Fruit fly (Drosophila melanogaster) whole organism, adult: ENCODE results near the gene Fum2.

Experiments used
- CG11617 ChIP-seq: fragments of 200-800 bp; sonication (Bioruptor generic); optimal IDR thresholded peaks from 2 replicates; lab custom pipeline; 2017; ENCODE audit warnings: mild to moderate bottlenecking, missing biosample characterization, missing genetic modification reagents, missing genetic modification characterization
- CG12768 ChIP-seq: fragments of 200-800 bp; sonication (Bioruptor generic); optimal IDR thresholded peaks from 2 replicates; lab custom pipeline; 2017; ENCODE audit warnings: missing biosample characterization, missing genetic modification characterization, mild to moderate bottlenecking, moderate library complexity, missing genetic modification reagents
- CG14711 ChIP-seq: fragments of 200-800 bp; sonication (Bioruptor generic); optimal IDR thresholded peaks from 2 replicates; lab custom pipeline; 2018; ENCODE audit warnings: missing biosample characterization, mild to moderate bottlenecking, missing genetic modification characterization, moderate library complexity
- CG1620 ChIP-seq: fragments of 200-800 bp; sonication (Bioruptor generic); optimal IDR thresholded peaks from 2 replicates; lab custom pipeline; 2016; ENCODE audit warnings: missing biosample characterization, missing genetic modification characterization
- CG33017 ChIP-seq: fragments of 200-800 bp; sonication (Bioruptor generic); optimal IDR thresholded peaks from 2 replicates; lab custom pipeline; 2018; ENCODE audit warnings: missing biosample characterization, mild to moderate bottlenecking, missing genetic modification characterization, moderate library complexity
- CG5204 ChIP-seq: fragments of 200-800 bp; sonication (Bioruptor generic); optimal IDR thresholded peaks from 2 replicates; lab custom pipeline; 2016; ENCODE audit warnings: missing biosample characterization, missing genetic modification characterization
- CG7045 ChIP-seq: fragments of 200-800 bp; sonication (Bioruptor generic); optimal IDR thresholded peaks from 2 replicates; lab custom pipeline; 2017; ENCODE audit warnings: missing biosample characterization, mild to moderate bottlenecking, missing genetic modification characterization
- CG7101 ChIP-seq: fragments of 200-800 bp; sonication (Bioruptor generic); optimal IDR thresholded peaks from 2 replicates; lab custom pipeline; 2018; ENCODE audit warnings: missing biosample characterization, mild to moderate bottlenecking, missing genetic modification characterization, moderate library complexity
- Clk ChIP-seq: fragments of 200-800 bp; sonication (Bioruptor generic); optimal IDR thresholded peaks from 2 replicates; lab custom pipeline; 2017; ENCODE audit warnings: missing biosample characterization, missing genetic modification characterization
- Crg-1 ChIP-seq: fragments of 200-800 bp; sonication (Bioruptor generic); optimal IDR thresholded peaks from 2 replicates; lab custom pipeline; 2016; ENCODE audit warnings: missing biosample characterization, missing genetic modification characterization
- Hr96 ChIP-seq: fragments of 200-800 bp; sonication (Bioruptor generic); optimal IDR thresholded peaks from 2 replicates; lab custom pipeline; 2016; ENCODE audit warnings: missing biosample characterization, missing genetic modification characterization
- Mnt ChIP-seq: fragments of 200-800 bp; sonication (Bioruptor generic); optimal IDR thresholded peaks from 2 replicates; lab custom pipeline; 2016; ENCODE audit warnings: missing biosample characterization, mild to moderate bottlenecking, missing genetic modification characterization
- bab1 ChIP-seq: fragments of 200-800 bp; sonication (Bioruptor generic); optimal IDR thresholded peaks from 3 replicates; lab custom pipeline; 2019; ENCODE audit warnings: missing biosample characterization, mild to moderate bottlenecking, missing genetic modification characterization, moderate library complexity
- cic ChIP-seq: fragments of 200-800 bp; sonication (Bioruptor generic); optimal IDR thresholded peaks from 2 replicates; lab custom pipeline; 2017; ENCODE audit warnings: missing biosample characterization, mild to moderate bottlenecking, missing genetic modification characterization, moderate library complexity
- cnc ChIP-seq, 2 experiments: fragments of >200 bp; optimal IDR thresholded peaks; 2 replicates each; lab custom pipeline; 2017
- kay ChIP-seq: fragments of 200-800 bp; sonication (Bioruptor generic); peaks from one replicate; lab custom pipeline; 2016; ENCODE audit warnings: missing biosample characterization, missing genetic modification characterization, borderline replicate concordance
- ovo ChIP-seq: fragments of 200-800 bp; sonication (Bioruptor generic); optimal IDR thresholded peaks from 2 replicates; lab custom pipeline; 2016; ENCODE audit warnings: missing biosample characterization, missing genetic modification characterization
- pad ChIP-seq: fragments of 200-800 bp; sonication (Bioruptor generic); optimal IDR thresholded peaks from 3 replicates; lab custom pipeline; 2017; ENCODE audit warnings: missing biosample characterization, missing genetic modification characterization, mild to moderate bottlenecking, moderate library complexity, missing genetic modification reagents
- tj ChIP-seq: fragments of 200-800 bp; sonication (Bioruptor generic); optimal IDR thresholded peaks from 3 replicates; lab custom pipeline; 2017; ENCODE audit warnings: missing biosample characterization, mild to moderate bottlenecking, missing genetic modification characterization, moderate library complexity
- toe ChIP-seq: fragments of 200-800 bp; sonication (Bioruptor generic); optimal IDR thresholded peaks from 2 replicates; lab custom pipeline; 2016; ENCODE audit warnings: missing biosample characterization, missing genetic modification characterization

Fum2 gene

DNA sequence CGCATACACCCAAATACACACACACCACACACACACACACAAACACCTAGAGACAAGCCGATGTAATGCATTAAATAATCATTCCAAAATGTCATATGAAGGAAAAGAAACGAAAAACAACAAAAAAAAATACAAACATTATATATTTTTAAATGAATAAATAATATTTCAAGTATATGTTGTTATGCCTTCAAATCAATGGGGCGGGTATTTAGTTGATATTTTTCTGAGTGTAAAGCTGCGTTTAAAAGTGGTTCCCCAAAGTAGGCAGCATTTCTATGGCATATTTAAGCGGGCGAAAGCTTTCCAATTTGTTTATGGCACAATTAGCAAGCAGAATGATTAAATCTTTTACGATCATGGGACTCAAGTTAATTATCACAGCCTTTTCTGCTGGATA, 37.7 kb downstream of the Fum2 start:
- no peak for TF ChIP-seq pad (GFP tag; lab: Kevin White, UChicago)
- peak; percentile 18 for TF ChIP-seq tj (GFP tag; lab: Kevin White, UChicago)
- peak; percentile 21 for TF ChIP-seq bab1 (GFP tag; lab: Kevin White, UChicago)
- no peak for TF ChIP-seq CG7045 (GFP tag; lab: Kevin White, UChicago)
- peak; percentile 21 for TF ChIP-seq CG7101 (tag; lab: Kevin White, UChicago)
- TF ChIP-seq cnc (optimal IDR thresholded peaks at IDR 0.05; lab: Kevin White, UChicago): no peak
- TF ChIP-seq CG11617 (GFP tag; lab: Kevin White, UChicago): no peak

DNA sequence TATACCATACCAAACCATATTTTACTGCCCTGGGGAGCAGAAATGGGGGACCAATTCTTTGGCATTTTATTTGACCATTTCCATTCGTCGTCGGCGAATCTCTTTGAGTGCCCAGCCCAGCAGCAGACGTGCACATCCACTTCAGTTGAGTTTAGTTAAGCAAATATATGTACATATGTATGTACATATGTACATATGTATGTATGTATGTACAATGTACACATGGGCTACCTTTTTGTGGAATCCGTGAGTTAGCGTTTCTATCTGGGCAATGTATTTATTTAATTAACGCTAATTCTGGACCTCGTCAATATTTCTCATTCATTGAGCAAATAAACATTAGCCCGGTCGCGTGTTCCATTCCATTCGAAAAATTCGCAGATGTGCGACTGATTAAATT, 38.4 kb downstream of the Fum2 start:
- TF ChIP-seq CG5204 (GFP tag; lab: Kevin White, UChicago) (no peak), CG12768 (no peak), toe (GFP tag; lab: Kevin White, UChicago) (no peak), kay (GFP tag; lab: Kevin White, UChicago) (no peak), pad (GFP tag; lab: Kevin White, UChicago) (no peak), CG11617 (GFP tag; lab: Kevin White, UChicago) (no peak)

DNA sequence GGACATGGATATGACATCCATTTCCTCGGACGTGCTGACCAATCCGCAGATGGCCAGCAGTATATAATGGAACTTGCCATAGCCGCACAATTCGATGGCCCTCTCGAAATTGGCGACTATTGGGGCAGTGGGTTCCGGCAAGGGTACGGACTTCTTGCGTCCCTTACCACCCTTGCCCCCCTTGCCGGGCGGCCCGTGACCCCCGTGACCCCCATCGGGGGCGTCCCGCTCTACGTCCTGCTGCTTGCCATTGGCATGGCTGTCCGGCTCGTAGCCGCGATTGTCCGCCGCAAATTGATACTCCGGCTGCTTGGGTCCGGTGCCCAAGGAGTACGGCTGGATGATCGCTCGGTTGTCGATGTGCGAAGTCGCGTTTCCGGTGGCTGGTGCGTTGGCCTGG, 42.1 kb downstream of the Fum2 start:
- TF ChIP-seq Mnt (GFP tag; lab: Kevin White, UChicago) (no peak), CG33017 (tag; lab: Kevin White, UChicago) (no peak), Clk (no peak), bab1 (GFP tag; lab: Kevin White, UChicago) (no peak), tj (GFP tag; lab: Kevin White, UChicago) (no peak), Crg-1 (GFP tag; lab: Kevin White, UChicago) (no peak), CG5204 (GFP tag; lab: Kevin White, UChicago) (no peak), ovo (GFP tag; lab: Kevin White, UChicago) (no peak), CG1620 (GFP tag; lab: Kevin White, UChicago) (no peak), cnc (optimal IDR thresholded peaks at IDR 0.05; lab: Kevin White, UChicago) (no peak), CG7045 (GFP tag; lab: Kevin White, UChicago) (no peak), kay (GFP tag; lab: Kevin White, UChicago) (no peak), toe (GFP tag; lab: Kevin White, UChicago) (no peak), CG12768 (no peak), CG7101 (tag; lab: Kevin White, UChicago) (no peak), CG14711 (no peak), CG11617 (GFP tag; lab: Kevin White, UChicago) (no peak), pad (GFP tag; lab: Kevin White, UChicago) (no peak)

DNA sequence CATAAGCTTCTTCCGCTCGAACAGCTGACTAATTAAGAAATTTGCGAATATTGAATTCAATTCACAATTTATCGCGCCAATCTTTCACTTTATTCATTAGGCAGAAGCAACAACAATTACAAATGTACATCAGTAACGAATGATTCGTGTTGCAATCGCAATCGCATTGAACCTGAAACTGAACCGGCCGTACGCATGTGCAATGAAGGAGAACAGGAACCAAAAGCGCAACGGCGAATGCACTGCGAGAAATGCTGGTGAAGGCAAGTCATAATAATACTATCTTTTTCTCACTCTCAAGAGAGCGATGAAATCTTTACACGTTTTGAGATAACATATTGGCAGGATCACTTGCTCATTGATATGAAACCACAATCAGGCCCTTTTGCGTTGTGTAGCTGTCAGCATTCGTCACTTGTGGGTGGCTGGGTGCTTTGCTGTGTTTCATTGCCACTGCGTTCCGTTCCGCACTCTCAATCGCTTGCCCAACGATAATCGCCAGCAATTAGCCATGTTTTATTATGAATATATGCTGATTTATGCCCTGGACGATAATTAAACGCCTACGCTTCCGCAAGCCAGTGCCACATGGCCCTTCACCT, 43.4 kb downstream of the Fum2 start:
- TF ChIP-seq Mnt (GFP tag; lab: Kevin White, UChicago): no peak
- no peak for TF ChIP-seq CG12768
- TF ChIP-seq Crg-1 (GFP tag; lab: Kevin White, UChicago): no peak
- TF ChIP-seq CG5204 (GFP tag; lab: Kevin White, UChicago): no peak
- no peak for TF ChIP-seq Hr96 (GFP tag; lab: Kevin White, UChicago)
- TF ChIP-seq pad (GFP tag; lab: Kevin White, UChicago): no peak
- TF ChIP-seq tj (GFP tag; lab: Kevin White, UChicago): no peak
- TF ChIP-seq bab1 (GFP tag; lab: Kevin White, UChicago): no peak
- no peak for TF ChIP-seq CG33017 (tag; lab: Kevin White, UChicago)
- no peak for TF ChIP-seq CG1620 (GFP tag; lab: Kevin White, UChicago)
- TF ChIP-seq kay (GFP tag; lab: Kevin White, UChicago): no peak
- TF ChIP-seq CG11617 (GFP tag; lab: Kevin White, UChicago): no peak
- no peak for TF ChIP-seq cnc (optimal IDR thresholded peaks at IDR 0.05; lab: Kevin White, UChicago)
- TF ChIP-seq cic (GFP tag; lab: Kevin White, UChicago): no peak
- no peak for TF ChIP-seq toe (GFP tag; lab: Kevin White, UChicago)
- no peak for TF ChIP-seq CG14711
- no peak for TF ChIP-seq CG7101 (tag; lab: Kevin White, UChicago)
- TF ChIP-seq ovo (GFP tag; lab: Kevin White, UChicago): no peak

DNA sequence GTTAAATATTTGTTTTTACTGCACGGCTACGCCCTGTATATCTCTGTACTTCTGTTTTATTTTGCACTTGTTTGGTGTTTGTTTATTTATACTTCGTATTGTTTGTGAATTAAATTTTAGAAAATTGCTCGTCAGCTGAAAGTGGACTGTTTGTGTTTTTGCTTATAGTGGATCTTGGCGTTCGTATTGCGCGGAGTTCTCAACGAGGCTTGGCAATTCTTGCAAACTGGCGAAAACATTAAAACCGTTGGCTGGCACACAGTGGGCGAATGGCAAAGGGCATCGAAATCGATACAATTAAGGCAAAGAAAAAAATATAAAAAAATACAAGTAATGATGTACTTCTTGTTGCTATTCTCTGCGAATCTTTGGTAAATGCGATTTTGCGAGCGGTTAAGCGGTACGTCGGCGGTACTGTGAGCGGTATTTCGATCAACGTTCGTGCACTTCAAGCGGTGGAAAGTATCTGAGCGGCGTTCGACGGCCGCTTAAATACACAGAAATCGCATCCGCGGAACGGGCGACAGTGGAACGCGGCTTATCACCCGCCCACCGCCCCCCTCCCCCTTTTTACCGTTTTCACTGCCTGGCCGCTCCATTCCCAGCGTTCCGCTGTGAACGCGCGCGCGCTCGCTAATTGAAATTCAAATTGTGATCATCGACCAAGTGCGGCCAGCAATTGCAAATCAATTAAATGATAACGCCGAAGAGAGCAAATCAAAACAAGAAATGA, 45.4 kb downstream of the Fum2 start:
- TF ChIP-seq ovo (GFP tag; lab: Kevin White, UChicago): peak; percentile 71
- TF ChIP-seq bab1 (GFP tag; lab: Kevin White, UChicago): peak; percentile 50
- TF ChIP-seq CG5204 (GFP tag; lab: Kevin White, UChicago): no peak
- TF ChIP-seq tj (GFP tag; lab: Kevin White, UChicago): peak; percentile 90

DNA sequence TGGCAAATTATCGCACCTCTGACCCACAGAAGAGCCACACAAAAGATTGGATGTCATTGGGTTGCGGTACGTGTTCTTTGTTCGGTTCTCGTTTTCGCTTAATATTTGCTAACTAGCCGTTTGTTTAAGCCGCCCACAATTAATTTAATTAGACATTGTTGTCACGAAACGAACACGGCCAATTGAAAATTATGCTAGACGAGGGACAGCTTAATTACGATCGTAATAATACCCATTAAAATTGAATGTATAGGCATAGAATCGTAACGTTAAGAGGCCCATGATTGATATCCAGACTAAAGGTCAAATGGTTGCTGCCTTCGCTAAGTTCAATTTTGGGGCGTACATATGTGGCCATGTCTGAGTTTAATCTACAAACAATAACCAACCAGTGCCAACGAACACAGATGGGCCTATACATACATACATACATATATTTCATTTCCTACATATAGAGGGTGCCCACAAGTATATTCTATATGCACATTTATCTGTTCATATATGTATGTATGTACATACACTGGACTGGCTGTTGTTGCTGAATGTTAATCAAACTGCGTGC, 47.1 kb downstream of the Fum2 start:
- no peak for TF ChIP-seq CG14711
- TF ChIP-seq ovo (GFP tag; lab: Kevin White, UChicago): no peak
- TF ChIP-seq kay (GFP tag; lab: Kevin White, UChicago): peak; percentile 0
- TF ChIP-seq pad (GFP tag; lab: Kevin White, UChicago): no peak
